Worm (Caenorhabditis elegans) whole organism, midembryonic: Measurements from ENCODE around the gene Y48A6B.14.

Source experiments
- T22C8.4 ChIP-seq: fragments of 200-800 bp; sonication (Bioruptor generic); IDR thresholded peaks from 2 replicates; pipeline ENCODE4 v1.3.6; 2022; ENCODE audit warnings: missing genetic modification characterization, missing compliant biosample characterization
- flt-1 ChIP-seq: fragments of 200-800 bp; sonication (Bioruptor generic); IDR thresholded peaks from 2 replicates; pipeline ENCODE4 v1.3.6; 2022; ENCODE audit warnings: missing genetic modification characterization, missing compliant biosample characterization
- klf-2 ChIP-seq: fragments of 200-800 bp; sonication (Bioruptor generic); conservative IDR thresholded peaks from 2 replicates; pipeline ENCODE4 v1.3.6; 2022; ENCODE audit warnings: missing genetic modification reagents, missing genetic modification characterization, missing compliant biosample characterization
- med-1 ChIP-seq: sonication (generic microtip); optimal IDR thresholded peaks from 2 replicates; lab custom pipeline; 2017; ENCODE audit warnings: missing genetic modification characterization, mild to moderate bottlenecking, missing compliant biosample characterization, antibody characterized with exemption, missing genetic modification reagents; ENCODE audit not compliant: insufficient read depth
- ref-1 ChIP-seq: fragments of 200-800 bp; sonication (Bioruptor generic); conservative IDR thresholded peaks from 2 replicates; pipeline ENCODE4 v1.3.6; 2022; ENCODE audit warnings: missing genetic modification reagents, missing genetic modification characterization, missing compliant biosample characterization
- tab-1 ChIP-seq: fragments of 200-800 bp; sonication (Bioruptor generic); IDR thresholded peaks from 2 replicates; pipeline ENCODE4 v1.3.6; 2022; ENCODE audit warnings: missing genetic modification characterization, missing compliant biosample characterization
- ztf-23 ChIP-seq: fragments of 200-800 bp; sonication (Bioruptor generic); IDR thresholded peaks from 2 replicates; pipeline ENCODE4 v1.3.6; 2022; ENCODE audit warnings: missing genetic modification reagents, missing genetic modification characterization, missing compliant biosample characterization
- ztf-29 ChIP-seq: fragments of 200-800 bp; sonication (Bioruptor generic); IDR thresholded peaks from 2 replicates; pipeline ENCODE4 v1.3.6; 2022; ENCODE audit warnings: missing genetic modification reagents, missing genetic modification characterization, missing compliant biosample characterization

- TF ChIP-seq klf-2: no peak
- no peak for TF ChIP-seq ztf-23 (GFP tag; lab: Robert Waterston, UW)
- TF ChIP-seq flt-1 (GFP tag; lab: Robert Waterston, UW): no peak
- no peak for TF ChIP-seq ztf-29 (GFP tag; lab: Robert Waterston, UW)
- no peak for TF ChIP-seq med-1 (GFP tag; lab: Kevin White, UChicago)
- TF ChIP-seq ref-1: no peak
- TF ChIP-seq T22C8.4 (GFP tag; lab: Robert Waterston, UW): no peak
- TF ChIP-seq tab-1 (GFP tag; lab: Robert Waterston, UW): no peak
Observed at ce11 chrIII:11077404-11077803, 46.0 kb downstream of the Y48A6B.14 start, which contains the start of gene str-246.
